Worm (Caenorhabditis elegans) whole organism, L3 larva: ENCODE results near the gene zmp-5.

Source experiments
- R02D3.7 ChIP-seq: fragments of 150-350 bp; optimal IDR thresholded peaks from 2 replicates; lab custom pipeline; 2014; ENCODE audit warnings: missing biosample characterization, missing genetic modification characterization
- ZK546.5 ChIP-seq: sonication (generic microtip); optimal IDR thresholded peaks from 2 replicates; lab custom pipeline; 2017; ENCODE audit warnings: missing biosample characterization, missing genetic modification characterization
- aly-2 ChIP-seq: fragments of 150-350 bp; optimal IDR thresholded peaks from 2 replicates; lab custom pipeline; 2014; ENCODE audit warnings: missing biosample characterization, missing genetic modification characterization
- ama-1 ChIP-seq: fragments of 150-350 bp; optimal IDR thresholded peaks from 2 replicates; lab custom pipeline; 2018
- ceh-16 ChIP-seq: sonication (generic microtip); optimal IDR thresholded peaks from 2 replicates; lab custom pipeline; 2017; ENCODE audit warnings: missing biosample characterization, missing genetic modification characterization
- ceh-28 ChIP-seq: fragments of 150-350 bp; optimal IDR thresholded peaks from 2 replicates; lab custom pipeline; 2014; ENCODE audit warnings: missing biosample characterization, missing genetic modification reagents, missing genetic modification characterization
- ceh-82 ChIP-seq: fragments of 150-350 bp; optimal IDR thresholded peaks from 2 replicates; lab custom pipeline; 2014; ENCODE audit warnings: missing biosample characterization, missing genetic modification characterization
- ceh-9 ChIP-seq: sonication (generic microtip); optimal IDR thresholded peaks from 2 replicates; lab custom pipeline; 2018; ENCODE audit warnings: missing biosample characterization, missing genetic modification characterization
- daf-12 ChIP-seq: fragments of 150-350 bp; optimal IDR thresholded peaks from 2 replicates; lab custom pipeline; 2014; ENCODE audit warnings: missing biosample characterization, missing genetic modification reagents, missing genetic modification characterization
- egl-27 ChIP-seq: sonication (generic microtip); optimal IDR thresholded peaks from 4 replicates; lab custom pipeline; 2017; ENCODE audit warnings: missing biosample characterization, missing genetic modification reagents, missing genetic modification characterization
- egl-5 ChIP-seq: fragments of 150-350 bp; optimal IDR thresholded peaks from 2 replicates; lab custom pipeline; 2017; ENCODE audit warnings: missing biosample characterization, missing genetic modification reagents, missing genetic modification characterization, inconsistent platforms
- elt-1 ChIP-seq: fragments of 150-350 bp; optimal IDR thresholded peaks from 2 replicates; lab custom pipeline; 2014; ENCODE audit warnings: missing biosample characterization, missing genetic modification characterization
- elt-2 ChIP-seq: sonication (generic microtip); optimal IDR thresholded peaks from 2 replicates; lab custom pipeline; 2016; ENCODE audit warnings: missing genetic modification reagents, mild to moderate bottlenecking, missing genetic modification characterization, missing compliant biosample characterization
- elt-3 ChIP-seq, 3 experiments: fragments of 150-350 bp in 1 of 3; sonication (generic microtip) in 2 of 3; optimal IDR thresholded peaks; 2 replicates in 2 of 3; 4 replicates in 1 of 3; lab custom pipeline; 2014 to 2017; ENCODE audit warnings: missing biosample characterization in 3 of 3, missing genetic modification characterization in 3 of 3
- eor-1 ChIP-seq, 2 experiments: fragments of 150-350 bp; optimal IDR thresholded peaks; 2 replicates each; lab custom pipeline; 2014 to 2018; ENCODE audit warnings: missing biosample characterization in 2 of 2, missing genetic modification characterization in 2 of 2
- fkh-10 ChIP-seq: sonication (generic microtip); optimal IDR thresholded peaks from 2 replicates; lab custom pipeline; 2017; ENCODE audit warnings: missing biosample characterization, missing genetic modification reagents, missing genetic modification characterization
- fkh-2 ChIP-seq: fragments of 150-350 bp; optimal IDR thresholded peaks from 2 replicates; lab custom pipeline; 2014; ENCODE audit warnings: missing biosample characterization, missing genetic modification reagents, missing genetic modification characterization
- fos-1 ChIP-seq: fragments of 150-350 bp; optimal IDR thresholded peaks from 2 replicates; lab custom pipeline; 2014; ENCODE audit warnings: missing biosample characterization, missing genetic modification characterization
- hmg-11 ChIP-seq: sonication (generic microtip); optimal IDR thresholded peaks from 2 replicates; lab custom pipeline; 2016; ENCODE audit warnings: missing genetic modification characterization, missing compliant biosample characterization
- jun-1 ChIP-seq: fragments of 150-350 bp; optimal IDR thresholded peaks from 2 replicates; lab custom pipeline; 2014; ENCODE audit warnings: missing biosample characterization, missing genetic modification reagents, missing genetic modification characterization
- lin-15B ChIP-seq: fragments of 150-350 bp; optimal IDR thresholded peaks from 2 replicates; lab custom pipeline; 2014; ENCODE audit warnings: missing biosample characterization, missing genetic modification characterization
- lin-39 ChIP-seq: fragments of 150-350 bp; optimal IDR thresholded peaks from 2 replicates; lab custom pipeline; 2018; ENCODE audit warnings: missing biosample characterization, missing genetic modification reagents, missing genetic modification characterization
- lsy-12 ChIP-seq: sonication (generic microtip); optimal IDR thresholded peaks from 2 replicates; lab custom pipeline; 2016; ENCODE audit warnings: mild to moderate bottlenecking, missing genetic modification characterization, missing compliant biosample characterization
- mdl-1 ChIP-seq: fragments of 150-350 bp; optimal IDR thresholded peaks from 2 replicates; lab custom pipeline; 2014; ENCODE audit warnings: missing biosample characterization, missing genetic modification characterization
- mml-1 ChIP-seq: fragments of 150-350 bp; sonication (generic microtip); optimal IDR thresholded peaks from 3 replicates; lab custom pipeline; 2014; ENCODE audit warnings: missing biosample characterization, missing genetic modification characterization
- nfya-1 ChIP-seq: sonication (generic microtip); optimal IDR thresholded peaks from 2 replicates; lab custom pipeline; 2017; ENCODE audit warnings: missing genetic modification characterization, mild to moderate bottlenecking, missing compliant biosample characterization, antibody characterized with exemption, moderate library complexity; ENCODE audit not compliant: insufficient read depth
- nhr-11 ChIP-seq: fragments of 150-350 bp; optimal IDR thresholded peaks from 2 replicates; lab custom pipeline; 2014; ENCODE audit warnings: missing biosample characterization, missing genetic modification characterization
- nhr-12 ChIP-seq: fragments of 150-350 bp; optimal IDR thresholded peaks from 2 replicates; lab custom pipeline; 2014; ENCODE audit warnings: missing biosample characterization, missing genetic modification characterization
- nhr-23 ChIP-seq: fragments of 150-350 bp; optimal IDR thresholded peaks from 2 replicates; lab custom pipeline; 2014; ENCODE audit warnings: missing biosample characterization, missing genetic modification reagents, missing genetic modification characterization
- nhr-237 ChIP-seq: fragments of 150-350 bp; optimal IDR thresholded peaks from 2 replicates; lab custom pipeline; 2014; ENCODE audit warnings: missing biosample characterization, missing genetic modification characterization
- nhr-25 ChIP-seq: sonication (generic microtip); optimal IDR thresholded peaks from 2 replicates; lab custom pipeline; 2017; ENCODE audit warnings: missing biosample characterization, missing genetic modification characterization
- nhr-28 ChIP-seq: fragments of 150-350 bp; optimal IDR thresholded peaks from 2 replicates; lab custom pipeline; 2014; ENCODE audit warnings: missing biosample characterization, missing genetic modification characterization
- nhr-43 ChIP-seq: sonication (generic microtip); optimal IDR thresholded peaks from 2 replicates; lab custom pipeline; 2016; ENCODE audit warnings: mild to moderate bottlenecking, missing genetic modification characterization, missing compliant biosample characterization; ENCODE audit not compliant: poor library complexity, severe bottlenecking
- nhr-67 ChIP-seq: fragments of 150-350 bp; optimal IDR thresholded peaks from 2 replicates; lab custom pipeline; 2014; ENCODE audit warnings: missing biosample characterization, missing genetic modification characterization
- nhr-76 ChIP-seq: fragments of 150-350 bp; sonication (generic microtip); optimal IDR thresholded peaks from 5 replicates; lab custom pipeline; 2014; ENCODE audit warnings: missing biosample characterization, missing genetic modification characterization
- nhr-77 ChIP-seq: fragments of 150-350 bp; optimal IDR thresholded peaks from 2 replicates; lab custom pipeline; 2014; ENCODE audit warnings: missing biosample characterization, missing genetic modification characterization
- pha-4 ChIP-seq: fragments of 150-350 bp; optimal IDR thresholded peaks from 2 replicates; lab custom pipeline; 2014; ENCODE audit warnings: missing biosample characterization, missing genetic modification reagents, missing genetic modification characterization
- pqm-1 ChIP-seq: fragments of 150-350 bp; optimal IDR thresholded peaks from 2 replicates; lab custom pipeline; 2017; ENCODE audit warnings: missing biosample characterization, missing genetic modification characterization, inconsistent platforms
- sea-2 ChIP-seq: fragments of 150-350 bp; sonication (generic microtip); optimal IDR thresholded peaks from 4 replicates; lab custom pipeline; 2014; ENCODE audit warnings: missing biosample characterization, missing genetic modification reagents, missing genetic modification characterization
- skn-1 ChIP-seq: fragments of 150-350 bp; optimal IDR thresholded peaks from 2 replicates; lab custom pipeline; 2014; ENCODE audit warnings: missing biosample characterization, missing genetic modification characterization
- snpc-4 ChIP-seq: fragments of 150-350 bp; optimal IDR thresholded peaks from 2 replicates; lab custom pipeline; 2014; ENCODE audit warnings: missing biosample characterization, missing genetic modification characterization
- tbx-2 ChIP-seq: sonication (generic microtip); optimal IDR thresholded peaks from 2 replicates; lab custom pipeline; 2016; ENCODE audit warnings: mild to moderate bottlenecking, missing genetic modification characterization, missing compliant biosample characterization
- unc-39 ChIP-seq: sonication (generic microtip); optimal IDR thresholded peaks from 4 replicates; lab custom pipeline; 2017; ENCODE audit warnings: missing biosample characterization, missing genetic modification characterization
- unc-62 ChIP-seq: fragments of 150-350 bp; sonication (generic microtip); optimal IDR thresholded peaks from 4 replicates; lab custom pipeline; 2014; ENCODE audit warnings: missing biosample characterization, missing genetic modification reagents, missing genetic modification characterization
- zag-1 ChIP-seq: fragments of 150-350 bp; optimal IDR thresholded peaks from 2 replicates; lab custom pipeline; 2014; ENCODE audit warnings: missing biosample characterization, missing genetic modification characterization
- ztf-11 ChIP-seq: fragments of 150-350 bp; optimal IDR thresholded peaks from 2 replicates; lab custom pipeline; 2014; ENCODE audit warnings: missing biosample characterization, missing genetic modification characterization
- ztf-4 ChIP-seq: fragments of 150-350 bp; optimal IDR thresholded peaks from 2 replicates; lab custom pipeline; 2014; ENCODE audit warnings: missing biosample characterization, missing genetic modification characterization

The zmp-5 gene

ce11 chrX:12630005-12630404, 16.9 kb upstream of the zmp-5 start:
- no peak for TF ChIP-seq unc-62
- TF ChIP-seq daf-12 (tag; lab: Kevin White, UChicago), result no peak
- TF ChIP-seq ztf-4, result no peak
- no peak for TF ChIP-seq nhr-77 (tag; lab: Kevin White, UChicago)
- peak; percentile 93 for TF ChIP-seq pha-4
- TF ChIP-seq nhr-23 (tag; lab: Kevin White, UChicago), result no peak
- TF ChIP-seq, all 47 proteins: peak for 1

DNA sequence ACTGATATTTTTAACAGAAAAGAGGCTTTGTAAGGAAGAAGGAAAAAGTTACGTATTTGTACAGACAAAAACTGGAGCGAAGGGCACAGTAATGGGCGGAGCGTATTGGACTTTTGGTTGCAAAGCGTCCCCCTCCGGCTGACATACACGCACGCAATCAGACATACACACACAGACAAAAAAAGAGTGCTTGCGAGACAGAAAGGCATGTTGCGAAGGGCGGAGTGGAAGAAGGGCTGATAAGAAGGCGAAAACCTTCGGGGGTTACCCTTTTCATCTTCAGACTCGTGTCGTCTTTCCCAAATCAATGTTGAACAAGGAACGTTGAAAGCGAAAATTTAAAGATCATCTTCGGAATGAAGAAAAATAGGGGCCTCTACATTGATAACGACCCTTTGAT, 16.4 kb upstream of the zmp-5 start:
- TF ChIP-seq ama-1 (lab: Kevin White, UChicago) (no peak), eor-1 (tag; optimal IDR thresholded peaks at IDR 0.05; lab: Kevin White, UChicago) (no peak), ZK546.5 (no peak), egl-27 (no peak), nhr-11 (tag; lab: Kevin White, UChicago) (no peak), ztf-11 (tag; lab: Kevin White, UChicago) (no peak), fos-1 (tag; lab: Kevin White, UChicago) (no peak), unc-39 (tag; lab: Kevin White, UChicago) (no peak), nhr-77 (tag; lab: Kevin White, UChicago) (no peak), ceh-82 (tag; lab: Kevin White, UChicago) (no peak), elt-2 (tag; lab: Kevin White, UChicago) (peak; percentile 92), fkh-10 (GFP tag; lab: Kevin White, UChicago) (no peak), unc-62 (no peak), elt-3 (tag; optimal IDR thresholded peaks at IDR 0.05; lab: Kevin White, UChicago) (peak; percentile 34 to 49 (median 36)), ceh-9 (tag; lab: Kevin White, UChicago) (no peak), skn-1 (tag; lab: Kevin White, UChicago) (no peak), sea-2 (GFP tag; lab: Kevin White, UChicago) (no peak), snpc-4 (no peak), ceh-16 (no peak), mml-1 (tag; lab: Kevin White, UChicago) (no peak), ceh-28 (peak; percentile 49), nhr-28 (tag; lab: Kevin White, UChicago) (no peak), zag-1 (tag; lab: Kevin White, UChicago) (no peak), nhr-237 (tag; lab: Kevin White, UChicago) (no peak), mdl-1 (peak; percentile 71), nhr-67 (tag; lab: Kevin White, UChicago) (no peak), tbx-2 (tag; lab: Kevin White, UChicago) (no peak), lin-39 (peak; percentile 17), lin-15B (tag; lab: Kevin White, UChicago) (no peak), daf-12 (tag; lab: Kevin White, UChicago) (no peak), nhr-12 (tag; lab: Kevin White, UChicago) (no peak), ztf-4 (no peak), nhr-25 (tag; lab: Kevin White, UChicago) (peak; percentile 62), elt-1 (tag; lab: Kevin White, UChicago) (no peak), pha-4 (peak; percentile 19), fkh-2 (tag; lab: Kevin White, UChicago) (no peak), pqm-1 (tag; lab: Kevin White, UChicago) (peak; percentile 83), egl-5 (tag; lab: Kevin White, UChicago) (no peak), nhr-43 (tag; lab: Kevin White, UChicago) (peak; percentile 54), nhr-76 (no peak), hmg-11 (tag; lab: Kevin White, UChicago) (no peak), R02D3.7 (no peak), nhr-23 (tag; lab: Kevin White, UChicago) (peak; percentile 74), nfya-1 (peak; percentile 42), jun-1 (tag; lab: Kevin White, UChicago) (peak; percentile 80), lsy-12 (peak; percentile 64), aly-2 (tag; lab: Kevin White, UChicago) (no peak)
